Worm (Caenorhabditis elegans) whole organism, L4 larva: ENCODE measurements around the gene mdt-30.

Source experiments
- ceh-82 ChIP-seq: sonication (generic microtip); optimal IDR thresholded peaks from 2 replicates; lab custom pipeline; 2017; ENCODE audit warnings: missing biosample characterization, missing genetic modification characterization
- cey-2 ChIP-seq: sonication (generic microtip); optimal IDR thresholded peaks from 3 replicates; lab custom pipeline; 2017; ENCODE audit warnings: missing genetic modification characterization, mild to moderate bottlenecking, missing compliant biosample characterization, antibody characterized with exemption, borderline replicate concordance; ENCODE audit not compliant: insufficient read depth
- egl-43 ChIP-seq: fragments of 200-800 bp; sonication (Bioruptor generic); IDR thresholded peaks from 2 replicates; pipeline ENCODE4 v1.3.6; 2022; ENCODE audit warnings: missing genetic modification reagents, missing genetic modification characterization, missing compliant biosample characterization
- fos-1 ChIP-seq: fragments of 150-350 bp; optimal IDR thresholded peaks from 2 replicates; lab custom pipeline; 2014; ENCODE audit warnings: missing biosample characterization, missing genetic modification characterization
- nhr-25 ChIP-seq: sonication (generic microtip); optimal IDR thresholded peaks from 2 replicates; lab custom pipeline; 2017; ENCODE audit warnings: missing genetic modification characterization, mild to moderate bottlenecking, missing compliant biosample characterization, antibody characterized with exemption, moderate library complexity, borderline replicate concordance; ENCODE audit not compliant: insufficient read depth
- nhr-77 ChIP-seq: fragments of 150-350 bp; optimal IDR thresholded peaks from 2 replicates; lab custom pipeline; 2014; ENCODE audit warnings: missing biosample characterization, missing genetic modification characterization
- pha-4 ChIP-seq, 2 experiments: fragments of 150-350 bp in 1 of 2; fragments of 200-800 bp in 1 of 2; sonication (Bioruptor generic) in 1 of 2; IDR thresholded peaks in 1 of 2; optimal IDR thresholded peaks in 1 of 2; 2 replicates each; pipeline versions ENCODE4 v1.3.6 to Lab custom; 2014 to 2022; ENCODE audit warnings: missing genetic modification characterization in 2 of 2, missing genetic modification reagents in 2 of 2, missing biosample characterization in 1 of 2, missing compliant biosample characterization in 1 of 2
- skn-1 ChIP-seq: fragments of 150-350 bp; optimal IDR thresholded peaks from 2 replicates; lab custom pipeline; 2014; ENCODE audit warnings: missing biosample characterization, missing genetic modification characterization
- unc-62 ChIP-seq, 3 experiments: fragments of 150-350 bp in 1 of 3; sonication (generic microtip); optimal IDR thresholded peaks in 2 of 3; peaks in 1 of 3; 1 replicate in 1 of 3; 2 replicates in 2 of 3; lab custom pipeline; 2014 to 2017; ENCODE audit warnings: missing biosample characterization in 3 of 3, missing genetic modification characterization in 3 of 3, missing genetic modification reagents in 3 of 3, missing genotype in 1 of 3

DNA sequence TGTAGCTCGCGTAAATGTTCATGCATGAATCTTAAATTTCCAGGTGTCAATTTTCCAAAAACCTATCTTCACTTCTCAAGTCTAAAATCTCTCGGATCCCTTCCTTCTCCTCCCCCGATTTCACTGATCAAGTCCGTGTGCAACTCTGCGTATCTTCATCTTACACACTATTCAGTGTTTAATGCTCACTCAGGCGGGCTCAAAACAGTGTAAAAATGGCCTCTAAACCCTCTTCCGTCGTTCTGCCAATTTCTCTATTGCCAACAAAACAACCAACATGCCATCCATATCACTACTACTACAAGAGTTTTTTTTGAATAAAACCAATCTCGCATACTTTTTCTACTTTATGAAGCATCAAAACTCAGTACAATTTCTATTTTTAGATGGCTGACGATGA, 5.8 kb downstream of the mdt-30 start, which contains the start of gene F44B9.2:
- TF ChIP-seq cey-2 (tag; lab: Kevin White, UChicago), result no peak
- no peak for TF ChIP-seq skn-1 (tag; lab: Kevin White, UChicago)
- no peak for TF ChIP-seq pha-4 (GFP tag; IDR thresholded peaks at IDR 0.05; lab: Robert Waterston, UW)
- TF ChIP-seq pha-4 (tag; optimal IDR thresholded peaks at IDR 0.05; lab: Kevin White, UChicago), result no peak
- no peak for TF ChIP-seq nhr-25 (tag; lab: Kevin White, UChicago)
- TF ChIP-seq unc-62 (GFP tag; optimal IDR thresholded peaks at IDR 0.05 in 1 of 2; lab: Kevin White, UChicago), result peak in 1 of 2 experiments; percentile 95
- TF ChIP-seq unc-62 (tag; optimal IDR thresholded peaks at IDR 0.05; lab: Kevin White, UChicago), result no peak
- TF ChIP-seq ceh-82 (tag; lab: Kevin White, UChicago), result no peak
- TF ChIP-seq egl-43, result no peak
- TF ChIP-seq nhr-77 (tag; lab: Kevin White, UChicago), result no peak
- no peak for TF ChIP-seq fos-1 (tag; lab: Kevin White, UChicago)
